Worm (Caenorhabditis elegans) whole organism, midembryonic: ENCODE results near the gene mics-1.

Experiments used
- T22C8.4 ChIP-seq: fragments of 200-800 bp; sonication (Bioruptor generic); IDR thresholded peaks from 2 replicates; pipeline ENCODE4 v1.3.6; 2022; ENCODE audit warnings: missing genetic modification characterization, missing compliant biosample characterization
- cog-1 ChIP-seq: sonication (generic microtip); optimal IDR thresholded peaks from 2 replicates; lab custom pipeline; 2016; ENCODE audit warnings: missing genetic modification characterization, missing compliant biosample characterization
- flt-1 ChIP-seq: fragments of 200-800 bp; sonication (Bioruptor generic); IDR thresholded peaks from 2 replicates; pipeline ENCODE4 v1.3.6; 2022; ENCODE audit warnings: missing genetic modification characterization, missing compliant biosample characterization
- klf-2 ChIP-seq: fragments of 200-800 bp; sonication (Bioruptor generic); conservative IDR thresholded peaks from 2 replicates; pipeline ENCODE4 v1.3.6; 2022; ENCODE audit warnings: missing genetic modification reagents, missing genetic modification characterization, missing compliant biosample characterization
- med-1 ChIP-seq: sonication (generic microtip); optimal IDR thresholded peaks from 2 replicates; lab custom pipeline; 2017; ENCODE audit warnings: missing genetic modification characterization, mild to moderate bottlenecking, missing compliant biosample characterization, antibody characterized with exemption, missing genetic modification reagents; ENCODE audit not compliant: insufficient read depth
- ref-1 ChIP-seq: fragments of 200-800 bp; sonication (Bioruptor generic); conservative IDR thresholded peaks from 2 replicates; pipeline ENCODE4 v1.3.6; 2022; ENCODE audit warnings: missing genetic modification reagents, missing genetic modification characterization, missing compliant biosample characterization
- tab-1 ChIP-seq: fragments of 200-800 bp; sonication (Bioruptor generic); IDR thresholded peaks from 2 replicates; pipeline ENCODE4 v1.3.6; 2022; ENCODE audit warnings: missing genetic modification characterization, missing compliant biosample characterization
- ztf-23 ChIP-seq: fragments of 200-800 bp; sonication (Bioruptor generic); IDR thresholded peaks from 2 replicates; pipeline ENCODE4 v1.3.6; 2022; ENCODE audit warnings: missing genetic modification reagents, missing genetic modification characterization, missing compliant biosample characterization
- ztf-29 ChIP-seq: fragments of 200-800 bp; sonication (Bioruptor generic); IDR thresholded peaks from 2 replicates; pipeline ENCODE4 v1.3.6; 2022; ENCODE audit warnings: missing genetic modification reagents, missing genetic modification characterization, missing compliant biosample characterization

The mics-1 gene

ce11 chrV:10578226-10578625, at the start of gene mics-1:
Gene mics-1 (minus strand): TSS chrV:10578326.
- no peak for TF ChIP-seq T22C8.4 (GFP tag; lab: Robert Waterston, UW)

- TF ChIP-seq ztf-23 (GFP tag; lab: Robert Waterston, UW) (no peak), ztf-29 (no peak), tab-1 (GFP tag; lab: Robert Waterston, UW) (no peak), cog-1 (tag; lab: Kevin White, UChicago) (no peak), klf-2 (GFP tag; lab: Robert Waterston, UW) (no peak), T22C8.4 (GFP tag; lab: Robert Waterston, UW) (no peak), med-1 (GFP tag; lab: Kevin White, UChicago) (no peak), ref-1 (GFP tag; lab: Robert Waterston, UW) (no peak), flt-1 (GFP tag; lab: Robert Waterston, UW) (no peak)
These were observed 37.4 kb upstream of the mics-1 start, which contains the start of gene H09F14.1 for ce11 chrV:10615496-10615895. Gene H09F14.1 (minus strand): TSS chrV:10615596.

- no peak for TF ChIP-seq ztf-23 (GFP tag; lab: Robert Waterston, UW)
- no peak for TF ChIP-seq cog-1 (tag; lab: Kevin White, UChicago)
- no peak for TF ChIP-seq ztf-29
- TF ChIP-seq med-1 (GFP tag; lab: Kevin White, UChicago): no peak
These were observed 24.2 kb upstream of the mics-1 start, which contains the start of gene H27A22.1 for ce11 chrV:10602051-10602937. Gene H27A22.1 (plus strand): TSS chrV:10602555.

ce11 chrV:10598670-10599154, 20.6 kb upstream of the mics-1 start, which contains the start of gene scpl-4:
Gene scpl-4 (plus strand): TSS chrV:10599104.
- no peak for TF ChIP-seq cog-1 (tag; lab: Kevin White, UChicago)
- no peak for TF ChIP-seq klf-2 (GFP tag; lab: Robert Waterston, UW)
- TF ChIP-seq med-1 (GFP tag; lab: Kevin White, UChicago): no peak
- TF ChIP-seq flt-1 (GFP tag; lab: Robert Waterston, UW): no peak

ce11 chrV:10597234-10597633, 19.1 kb upstream of the mics-1 start, which contains the start of gene T21C9.13:
Gene T21C9.13 (plus strand): TSS chrV:10597266.
- TF ChIP-seq ref-1 (GFP tag; lab: Robert Waterston, UW): no peak
- TF ChIP-seq ztf-23 (GFP tag; lab: Robert Waterston, UW): no peak
- TF ChIP-seq cog-1 (tag; lab: Kevin White, UChicago): no peak
- TF ChIP-seq T22C8.4 (GFP tag; lab: Robert Waterston, UW): no peak
- no peak for TF ChIP-seq klf-2 (GFP tag; lab: Robert Waterston, UW)
- no peak for TF ChIP-seq ztf-29
- TF ChIP-seq med-1 (GFP tag; lab: Kevin White, UChicago): no peak
- no peak for TF ChIP-seq tab-1 (GFP tag; lab: Robert Waterston, UW)

- no peak for TF ChIP-seq ztf-29
- no peak for TF ChIP-seq flt-1 (GFP tag; lab: Robert Waterston, UW)
- TF ChIP-seq ztf-23 (GFP tag; lab: Robert Waterston, UW): no peak
- no peak for TF ChIP-seq med-1 (GFP tag; lab: Kevin White, UChicago)
- TF ChIP-seq klf-2 (GFP tag; lab: Robert Waterston, UW): no peak
These were observed 16.7 kb upstream of the mics-1 start, which contains the start of gene T21C9.11 for ce11 chrV:10594810-10595209. Gene T21C9.11 (minus strand): TSS chrV:10594910.

ce11 chrV:10592479-10592878, 14.4 kb upstream of the mics-1 start, which contains the start of gene T21C9.9:
Gene T21C9.9 (minus strand): TSS chrV:10592579.
- no peak for TF ChIP-seq tab-1 (GFP tag; lab: Robert Waterston, UW)
- no peak for TF ChIP-seq med-1 (GFP tag; lab: Kevin White, UChicago)
- no peak for TF ChIP-seq cog-1 (tag; lab: Kevin White, UChicago)
- TF ChIP-seq ztf-23 (GFP tag; lab: Robert Waterston, UW): no peak
- TF ChIP-seq klf-2 (GFP tag; lab: Robert Waterston, UW): no peak
- no peak for TF ChIP-seq flt-1 (GFP tag; lab: Robert Waterston, UW)
- TF ChIP-seq ref-1 (GFP tag; lab: Robert Waterston, UW): no peak
- no peak for TF ChIP-seq ztf-29
- TF ChIP-seq T22C8.4 (GFP tag; lab: Robert Waterston, UW): no peak

- TF ChIP-seq ref-1 (GFP tag; lab: Robert Waterston, UW): no peak
- no peak for TF ChIP-seq T22C8.4 (GFP tag; lab: Robert Waterston, UW)
- no peak for TF ChIP-seq flt-1 (GFP tag; lab: Robert Waterston, UW)
- TF ChIP-seq klf-2 (GFP tag; lab: Robert Waterston, UW): no peak
- no peak for TF ChIP-seq tab-1 (GFP tag; lab: Robert Waterston, UW)
- TF ChIP-seq cog-1 (tag; lab: Kevin White, UChicago): no peak
- TF ChIP-seq med-1 (GFP tag; lab: Kevin White, UChicago): no peak
- no peak for TF ChIP-seq ztf-29
- TF ChIP-seq ztf-23 (GFP tag; lab: Robert Waterston, UW): no peak
These were observed 11.8 kb upstream of the mics-1 start, which contains the start of gene ttr-23 for ce11 chrV:10589774-10590528. Gene ttr-23 (minus strand): TSS chrV:10589860.

ce11 chrV:10588694-10589093, 10.6 kb upstream of the mics-1 start, which contains the start of gene srg-32:
Gene srg-32 (minus strand): TSS chrV:10588794.
- TF ChIP-seq cog-1 (tag; lab: Kevin White, UChicago) (no peak), ztf-29 (no peak), flt-1 (GFP tag; lab: Robert Waterston, UW) (no peak), tab-1 (GFP tag; lab: Robert Waterston, UW) (no peak), klf-2 (GFP tag; lab: Robert Waterston, UW) (no peak), ref-1 (GFP tag; lab: Robert Waterston, UW) (no peak), T22C8.4 (GFP tag; lab: Robert Waterston, UW) (no peak)
